Fruit fly (Drosophila melanogaster) whole organism, embryonic: ENCODE results near the gene Polr3G.

Experiments
- Abd-B ChIP-seq: fragments of 200-800 bp; sonication (Bioruptor generic); optimal IDR thresholded peaks from 2 replicates; lab custom pipeline; 2018; ENCODE audit warnings: missing biosample characterization, mild to moderate bottlenecking, missing genetic modification characterization, moderate library complexity
- Adf1 ChIP-seq: fragments of 200-800 bp; sonication (Bioruptor generic); IDR thresholded peaks from 2 replicates; pipeline ENCODE4 v1.3.6; 2022; ENCODE audit warnings: missing biosample characterization, missing genetic modification characterization
- Blimp-1 ChIP-seq: fragments of 200-800 bp; sonication (Bioruptor generic); optimal IDR thresholded peaks from 3 replicates; lab custom pipeline; 2018; ENCODE audit warnings: missing biosample characterization, missing genetic modification characterization, mild to moderate bottlenecking, moderate library complexity, missing genetic modification reagents
- CG1024 ChIP-seq: fragments of 200-800 bp; sonication (Bioruptor generic); IDR thresholded peaks from 2 replicates; pipeline ENCODE4 v1.3.6; 2022; ENCODE audit warnings: missing biosample characterization, missing genetic modification characterization
- CG11085 ChIP-seq: fragments of 200-800 bp; sonication (Bioruptor generic); IDR thresholded peaks from 2 replicates; pipeline ENCODE4 v1.3.6; 2022; ENCODE audit warnings: missing biosample characterization, missing genetic modification characterization
- CG11723 ChIP-seq: fragments of 200-800 bp; sonication (Bioruptor generic); optimal IDR thresholded peaks from 2 replicates; lab custom pipeline; 2017; ENCODE audit warnings: missing biosample characterization, mild to moderate bottlenecking, missing genetic modification characterization
- CG12155 ChIP-seq: fragments of 200-800 bp; sonication (Bioruptor generic); optimal IDR thresholded peaks from 3 replicates; lab custom pipeline; 2016; ENCODE audit warnings: missing biosample characterization, missing genetic modification characterization
- CG12391 ChIP-seq: fragments of 200-800 bp; sonication (Bioruptor generic); optimal IDR thresholded peaks from 3 replicates; lab custom pipeline; 2018; ENCODE audit warnings: missing biosample characterization, mild to moderate bottlenecking, missing genetic modification characterization, moderate library complexity
- CG17385 ChIP-seq: fragments of 200-800 bp; sonication (Bioruptor generic); optimal IDR thresholded peaks from 3 replicates; lab custom pipeline; 2018; ENCODE audit warnings: missing biosample characterization, mild to moderate bottlenecking, missing genetic modification characterization
- CG18262 ChIP-seq: fragments of 200-800 bp; optimal IDR thresholded peaks from 3 replicates; lab custom pipeline; 2019; ENCODE audit warnings: missing biosample characterization, mild to moderate bottlenecking, missing genetic modification characterization, moderate library complexity
- CG30403 ChIP-seq: fragments of 200-800 bp; sonication (Bioruptor generic); optimal IDR thresholded peaks from 3 replicates; lab custom pipeline; 2016; ENCODE audit warnings: missing biosample characterization, missing genetic modification characterization
- CG3163 ChIP-seq: fragments of 200-800 bp; sonication (Bioruptor generic); optimal IDR thresholded peaks from 3 replicates; lab custom pipeline; 2016; ENCODE audit warnings: missing biosample characterization, missing genetic modification characterization
- CG32532 ChIP-seq: fragments of 200-800 bp; sonication (Bioruptor generic); IDR thresholded peaks from 2 replicates; pipeline ENCODE4 v1.3.6; 2022; ENCODE audit warnings: missing biosample characterization, missing genetic modification characterization
- CG33557 ChIP-seq: fragments of 200-800 bp; sonication (Bioruptor generic); optimal IDR thresholded peaks from 2 replicates; lab custom pipeline; 2019; ENCODE audit warnings: missing biosample characterization, mild to moderate bottlenecking, missing genetic modification characterization, moderate library complexity
- CG4282 ChIP-seq: fragments of 200-800 bp; sonication (Bioruptor generic); optimal IDR thresholded peaks from 2 replicates; lab custom pipeline; 2016; ENCODE audit warnings: missing biosample characterization, missing genetic modification characterization
- CG4404 ChIP-seq: fragments of 200-800 bp; sonication (Bioruptor generic); IDR thresholded peaks from 2 replicates; pipeline ENCODE4 v1.3.6; 2022; ENCODE audit warnings: missing biosample characterization, missing genetic modification characterization
- CG6689 ChIP-seq: fragments of 200-800 bp; sonication (Bioruptor generic); IDR thresholded peaks from 2 replicates; pipeline ENCODE4 v1.3.6; 2022; ENCODE audit warnings: missing biosample characterization, missing genetic modification characterization
- CG7556 ChIP-seq: fragments of 200-800 bp; sonication (Bioruptor generic); optimal IDR thresholded peaks from 2 replicates; lab custom pipeline; 2017; ENCODE audit warnings: missing biosample characterization, mild to moderate bottlenecking, missing genetic modification characterization
- CG8089 ChIP-seq: fragments of 200-800 bp; sonication (Bioruptor generic); optimal IDR thresholded peaks from 3 replicates; lab custom pipeline; 2016; ENCODE audit warnings: missing biosample characterization, missing genetic modification characterization
- CoRest ChIP-seq: fragments of 200-800 bp; sonication (Bioruptor generic); optimal IDR thresholded peaks from 3 replicates; lab custom pipeline; 2018; ENCODE audit warnings: missing biosample characterization, mild to moderate bottlenecking, missing genetic modification characterization, moderate library complexity
- Deaf1 ChIP-seq: fragments of 200-800 bp; optimal IDR thresholded peaks from 3 replicates; lab custom pipeline; 2019; ENCODE audit warnings: missing biosample characterization, mild to moderate bottlenecking, missing genetic modification characterization, moderate library complexity
- Doc2 ChIP-seq: fragments of 200-800 bp; sonication (Bioruptor generic); IDR thresholded peaks from 2 replicates; pipeline ENCODE4 v1.3.6; 2022; ENCODE audit warnings: missing biosample characterization, missing genetic modification characterization
- Gsc ChIP-seq: fragments of 200-800 bp; sonication (Bioruptor generic); IDR thresholded peaks from 2 replicates; pipeline ENCODE4 v1.3.6; 2022; ENCODE audit warnings: missing biosample characterization, missing genetic modification characterization
- Hmr ChIP-seq: fragments of 200-800 bp; sonication (Bioruptor generic); optimal IDR thresholded peaks from 3 replicates; lab custom pipeline; 2017; ENCODE audit warnings: mild to moderate bottlenecking, missing biosample characterization, missing genetic modification reagents, missing genetic modification characterization
- Lhr ChIP-seq: fragments of 200-800 bp; sonication (Bioruptor generic); optimal IDR thresholded peaks from 3 replicates; lab custom pipeline; 2017; ENCODE audit warnings: mild to moderate bottlenecking, missing biosample characterization, missing genetic modification reagents, missing genetic modification characterization
- Nf-YA ChIP-seq: fragments of 200-800 bp; sonication (Bioruptor generic); IDR thresholded peaks from 2 replicates; pipeline ENCODE4 v1.3.6; 2022; ENCODE audit warnings: missing biosample characterization, missing genetic modification characterization
- Oli ChIP-seq: fragments of 200-800 bp; sonication (Bioruptor generic); optimal IDR thresholded peaks from 2 replicates; lab custom pipeline; 2018; ENCODE audit warnings: missing biosample characterization, mild to moderate bottlenecking, missing genetic modification characterization, moderate library complexity
- Pdp1 ChIP-seq, 2 experiments: fragments of 200-800 bp; sonication (Bioruptor generic); optimal IDR thresholded peaks; 3 replicates each; lab custom pipeline; 2016; ENCODE audit warnings: missing biosample characterization in 2 of 2, missing genetic modification characterization in 2 of 2, mild to moderate bottlenecking in 1 of 2, moderate library complexity in 1 of 2
- Sox100B ChIP-seq: fragments of 200-800 bp; sonication (Bioruptor generic); optimal IDR thresholded peaks from 3 replicates; lab custom pipeline; 2018; ENCODE audit warnings: missing biosample characterization, mild to moderate bottlenecking, missing genetic modification characterization
- Sox102F ChIP-seq: fragments of 200-800 bp; sonication (Bioruptor generic); optimal IDR thresholded peaks from 2 replicates; lab custom pipeline; 2018; ENCODE audit warnings: missing biosample characterization, mild to moderate bottlenecking, missing genetic modification characterization, moderate library complexity
- ac ChIP-seq: fragments of 200-800 bp; sonication (Bioruptor generic); optimal IDR thresholded peaks from 3 replicates; lab custom pipeline; 2017; ENCODE audit warnings: missing biosample characterization, mild to moderate bottlenecking, missing genetic modification characterization
- chn ChIP-seq: fragments of 200-800 bp; sonication (Bioruptor generic); optimal IDR thresholded peaks from 2 replicates; lab custom pipeline; 2016; ENCODE audit warnings: missing biosample characterization, missing genetic modification characterization
- cwo ChIP-seq: fragments of 200-800 bp; sonication (Bioruptor generic); optimal IDR thresholded peaks from 3 replicates; lab custom pipeline; 2017; ENCODE audit warnings: missing biosample characterization, missing genetic modification characterization, mild to moderate bottlenecking, moderate library complexity, missing genetic modification reagents
- dmrt99B ChIP-seq: fragments of 200-800 bp; sonication (Bioruptor generic); optimal IDR thresholded peaks from 2 replicates; lab custom pipeline; 2018; ENCODE audit warnings: missing biosample characterization, mild to moderate bottlenecking, missing genetic modification characterization, moderate library complexity
- exex ChIP-seq: fragments of 200-800 bp; sonication (Bioruptor generic); optimal IDR thresholded peaks from 4 replicates; lab custom pipeline; 2018; ENCODE audit warnings: missing biosample characterization, mild to moderate bottlenecking, missing genetic modification characterization, moderate library complexity
- eyg ChIP-seq: fragments of 200-800 bp; sonication (Bioruptor generic); optimal IDR thresholded peaks from 3 replicates; lab custom pipeline; 2016; ENCODE audit warnings: missing biosample characterization, missing genetic modification characterization
- kah ChIP-seq: fragments of 200-800 bp; sonication (Bioruptor generic); optimal IDR thresholded peaks from 2 replicates; lab custom pipeline; 2018; ENCODE audit warnings: missing biosample characterization, mild to moderate bottlenecking, missing genetic modification characterization
- ken ChIP-seq: fragments of 200-800 bp; sonication (Bioruptor generic); IDR thresholded peaks from 3 replicates; pipeline ENCODE4 v1.3.6; 2022; ENCODE audit warnings: missing biosample characterization, missing genetic modification characterization
- nmo ChIP-seq: fragments of 200-800 bp; sonication (Bioruptor generic); optimal IDR thresholded peaks from 2 replicates; lab custom pipeline; 2018; ENCODE audit warnings: missing biosample characterization, mild to moderate bottlenecking, missing genetic modification characterization, moderate library complexity
- pan ChIP-seq, 4 experiments: fragments of >200 bp in 3 of 4; fragments of 200-800 bp in 1 of 4; sonication (Bioruptor generic) in 1 of 4; optimal IDR thresholded peaks in 3 of 4; IDR thresholded peaks in 1 of 4; 2 replicates each; pipeline versions ENCODE4 v1.3.6 to Lab custom; 2017 to 2022; ENCODE audit warnings: missing biosample characterization in 2 of 4, missing genetic modification characterization in 2 of 4, mixed read lengths in 1 of 4
- pzg ChIP-seq: fragments of 200-800 bp; sonication (Bioruptor generic); optimal IDR thresholded peaks from 3 replicates; lab custom pipeline; 2018; ENCODE audit warnings: missing biosample characterization, mild to moderate bottlenecking, missing genetic modification characterization, moderate library complexity
- sd ChIP-seq: fragments of 200-800 bp; sonication (Bioruptor generic); optimal IDR thresholded peaks from 3 replicates; lab custom pipeline; 2018; ENCODE audit warnings: missing biosample characterization, mild to moderate bottlenecking, missing genetic modification characterization, moderate library complexity
- shn ChIP-seq: fragments of 200-800 bp; sonication (Bioruptor generic); optimal IDR thresholded peaks from 3 replicates; lab custom pipeline; 2016; ENCODE audit warnings: missing biosample characterization, missing genetic modification characterization
- sr ChIP-seq: fragments of 200-800 bp; sonication (Bioruptor generic); IDR thresholded peaks from 3 replicates; pipeline ENCODE4 v1.3.6; 2022; ENCODE audit warnings: missing biosample characterization, missing genetic modification characterization
- stc ChIP-seq: fragments of 200-800 bp; sonication (Bioruptor generic); IDR thresholded peaks from 2 replicates; pipeline ENCODE4 v1.3.6; 2022; ENCODE audit warnings: missing biosample characterization, missing genetic modification characterization
- stwl ChIP-seq: fragments of 200-800 bp; sonication (Bioruptor generic); optimal IDR thresholded peaks from 3 replicates; lab custom pipeline; 2018; ENCODE audit warnings: missing biosample characterization, mild to moderate bottlenecking, missing genetic modification characterization, moderate library complexity
- ttk ChIP-seq: fragments of 200-800 bp; sonication (Bioruptor generic); IDR thresholded peaks from 2 replicates; pipeline ENCODE4 v2.1.2; 2022; ENCODE audit warnings: missing biosample characterization, missing genetic modification characterization
- unpg ChIP-seq: fragments of 200-800 bp; sonication (Bioruptor generic); optimal IDR thresholded peaks from 3 replicates; lab custom pipeline; 2018; ENCODE audit warnings: missing biosample characterization, mild to moderate bottlenecking, missing genetic modification characterization, moderate library complexity
- vvl ChIP-seq: fragments of 200-800 bp; sonication (Bioruptor generic); IDR thresholded peaks from 2 replicates; pipeline ENCODE4 v1.3.6; 2022; ENCODE audit warnings: missing biosample characterization, missing genetic modification characterization
- wek ChIP-seq: fragments of 200-800 bp; sonication (Bioruptor generic); optimal IDR thresholded peaks from 3 replicates; lab custom pipeline; 2018; ENCODE audit warnings: missing biosample characterization, mild to moderate bottlenecking, missing genetic modification characterization, moderate library complexity

The Polr3G gene

DNA sequence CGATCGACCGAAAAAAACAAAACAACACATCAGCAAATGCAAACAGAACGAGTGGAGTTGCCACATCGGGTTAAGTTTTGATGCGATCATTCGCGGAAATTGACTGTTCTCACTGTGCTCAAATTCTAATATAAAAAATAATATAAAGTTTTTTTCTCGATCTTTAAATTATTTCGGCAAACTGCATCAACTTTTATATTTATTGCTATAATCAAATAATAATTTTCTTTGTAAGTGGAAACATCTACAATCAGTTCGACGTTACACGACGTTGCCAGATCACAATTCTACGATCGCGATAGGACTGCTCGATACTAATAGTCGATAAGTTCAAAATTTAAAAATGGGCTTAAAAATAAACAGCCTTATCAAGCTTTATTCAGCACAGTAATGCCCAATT is 1.8 kb upstream of the Polr3G start, which contains the start of gene Gorab (continued):
- peak; percentile 91 for TF ChIP-seq Sox102F (GFP tag; lab: Kevin White, UChicago)
- peak; percentile 80 for TF ChIP-seq Oli (tag; lab: Kevin White, UChicago)
- TF ChIP-seq Doc2 (GFP tag; lab: Robert Waterston, UW), result peak; percentile 75; the same call in 1 of the 2 replicates
- TF ChIP-seq cwo (GFP tag; lab: Kevin White, UChicago), result peak; percentile 41
- peak; percentile 91 for TF ChIP-seq CoRest (tag; lab: Kevin White, UChicago)
- peak; percentile 89 for TF ChIP-seq Gsc (GFP tag; lab: Robert Waterston, UW)
- TF ChIP-seq pzg (GFP tag; lab: Kevin White, UChicago), result peak; percentile 54
- peak; percentile 45 for TF ChIP-seq exex (tag; lab: Kevin White, UChicago)
- peak; percentile 96 for TF ChIP-seq CG6689 (GFP tag; lab: Robert Waterston, UW)
- TF ChIP-seq CG17385, result peak; percentile 68
- TF ChIP-seq Adf1 (GFP tag; lab: Robert Waterston, UW), result peak; percentile 74
- peak; percentile 89 for TF ChIP-seq CG1024 (GFP tag; lab: Robert Waterston, UW)
- peak; percentile 94 for TF ChIP-seq CG11085 (GFP tag; lab: Robert Waterston, UW)
- peak; percentile 90 for TF ChIP-seq chn (GFP tag; lab: Kevin White, UChicago)
- TF ChIP-seq ac, result peak; percentile 13
- peak; percentile 30; the same call in 1 of the 3 replicates for TF ChIP-seq sr (GFP tag; lab: Robert Waterston, UW)
- peak; percentile 52 for TF ChIP-seq Deaf1 (tag; lab: Kevin White, UChicago)
- peak; percentile 86 for TF ChIP-seq Nf-YA
- peak; percentile 83 for TF ChIP-seq Lhr
- peak; percentile 80 for TF ChIP-seq Blimp-1
- peak; percentile 67 for TF ChIP-seq Hmr
- TF ChIP-seq stwl, result peak; percentile 93
- peak; percentile 59 for TF ChIP-seq CG8089
- TF ChIP-seq vvl (GFP tag; lab: Robert Waterston, UW), result peak; percentile 97
- TF ChIP-seq Abd-B (GFP tag; lab: Kevin White, UChicago), result peak; percentile 96
- TF ChIP-seq eyg (GFP tag; lab: Kevin White, UChicago), result no peak
- TF ChIP-seq kah (GFP tag; lab: Kevin White, UChicago), result no peak
- TF ChIP-seq dmrt99B, result peak; percentile 83
- peak; percentile 90 for TF ChIP-seq stc (GFP tag; lab: Robert Waterston, UW)
- peak; percentile 97 for TF ChIP-seq CG32532 (GFP tag; lab: Robert Waterston, UW)
- TF ChIP-seq Sox100B (GFP tag; lab: Kevin White, UChicago), result peak; percentile 69
- no peak for TF ChIP-seq pan (optimal IDR thresholded peaks at IDR 0.05; lab: Kevin White, UChicago)
- peak in 1 of 2 experiments; percentile 95 for TF ChIP-seq pan (GFP tag; optimal IDR thresholded peaks at IDR 0.05 in 1 of 2, IDR thresholded peaks at IDR 0.05 in 1 of 2)
- no peak for TF ChIP-seq wek (GFP tag; lab: Kevin White, UChicago)
- peak; percentile 95 for TF ChIP-seq nmo
- TF ChIP-seq CG4282, result peak; percentile 46
- peak; percentile 76 to 77 for TF ChIP-seq Pdp1 (GFP tag; optimal IDR thresholded peaks at IDR 0.05; lab: Kevin White, UChicago)
- TF ChIP-seq CG7556 (GFP tag; lab: Kevin White, UChicago), result peak; percentile 47
- peak; percentile 24 for TF ChIP-seq CG3163 (GFP tag; lab: Kevin White, UChicago)
- peak; percentile 91 for TF ChIP-seq CG18262
- TF ChIP-seq CG12155 (GFP tag; lab: Kevin White, UChicago), result peak; percentile 90
- TF ChIP-seq shn (GFP tag; lab: Kevin White, UChicago), result peak; percentile 32
- TF ChIP-seq ttk (GFP tag; lab: Robert Waterston, UW), result peak; percentile 95
- TF ChIP-seq ken (GFP tag; lab: Robert Waterston, UW), result peak; percentile 87
- TF ChIP-seq CG33557 (GFP tag; lab: Kevin White, UChicago), result peak; percentile 55
- peak; percentile 84 for TF ChIP-seq CG30403 (GFP tag; lab: Kevin White, UChicago)
- TF ChIP-seq CG12391 (tag; lab: Kevin White, UChicago), result peak; percentile 95
- peak; percentile 63 for TF ChIP-seq CG11723 (GFP tag; lab: Kevin White, UChicago)
- TF ChIP-seq sd, result no peak
- TF ChIP-seq CG4404, result peak; percentile 97
- TF ChIP-seq unpg (GFP tag; lab: Kevin White, UChicago), result peak; percentile 79
